Worm (Caenorhabditis elegans) whole organism, young adult: ENCODE results near the gene gcy-13.

Source experiments
- F39B2.1 ChIP-seq: fragments of 200-800 bp; sonication (Bioruptor generic); IDR thresholded peaks from 2 replicates; pipeline ENCODE4 v1.3.6; 2022; ENCODE audit warnings: missing genetic modification reagents, missing genetic modification characterization, missing compliant biosample characterization
- Y79H2A.3 ChIP-seq: fragments of 200-800 bp; sonication (Bioruptor generic); conservative IDR thresholded peaks from 2 replicates; pipeline ENCODE4 v1.3.6; 2022; ENCODE audit warnings: missing genetic modification reagents, missing genetic modification characterization, missing compliant biosample characterization
- ama-1 ChIP-seq, 3 experiments: fragments of 150-350 bp in 1 of 3; sonication (generic microtip) in 2 of 3; optimal IDR thresholded peaks; 2 replicates each; lab custom pipeline; 2014 to 2018; ENCODE audit warnings: missing biosample characterization in 2 of 3, missing genetic modification characterization in 2 of 3, missing genetic modification reagents in 2 of 3
- cebp-1 ChIP-seq, 2 experiments: fragments of 200-800 bp in 1 of 2; sonication (Bioruptor generic) in 1 of 2; sonication (generic microtip) in 1 of 2; IDR thresholded peaks in 1 of 2; optimal IDR thresholded peaks in 1 of 2; 2 replicates each; pipeline versions ENCODE4 v1.3.6 to Lab custom; 2017 to 2022; ENCODE audit warnings: missing compliant biosample characterization in 2 of 2, missing genetic modification characterization in 2 of 2, mild to moderate bottlenecking in 1 of 2, missing genetic modification reagents in 1 of 2, moderate library complexity in 1 of 2
- chd-7 ChIP-seq: sonication (generic microtip); optimal IDR thresholded peaks from 2 replicates; lab custom pipeline; 2016; ENCODE audit warnings: mild to moderate bottlenecking, missing genetic modification characterization, moderate library complexity, missing compliant biosample characterization
- him-1 ChIP-seq: sonication (generic microtip); optimal IDR thresholded peaks from 2 replicates; lab custom pipeline; 2016; ENCODE audit warnings: missing genotype, missing genetic modification reagents, missing genetic modification characterization, missing compliant biosample characterization
- pha-4 ChIP-seq: fragments of 150-350 bp; sonication (generic microtip); optimal IDR thresholded peaks from 2 replicates; lab custom pipeline; 2014; ENCODE audit warnings: missing biosample characterization, missing genetic modification reagents, missing genetic modification characterization
- rec-8 ChIP-seq, 2 experiments: sonication (generic microtip); optimal IDR thresholded peaks; 2 replicates each; lab custom pipeline; 2016; ENCODE audit warnings: mild to moderate bottlenecking in 2 of 2, missing genetic modification characterization in 2 of 2, missing genetic modification reagents in 2 of 2, missing genotype in 2 of 2, missing biosample characterization in 1 of 2, missing compliant biosample characterization in 1 of 2, moderate library complexity in 1 of 2
- repo-1 ChIP-seq: sonication (generic microtip); optimal IDR thresholded peaks from 2 replicates; lab custom pipeline; 2017; ENCODE audit warnings: mild to moderate bottlenecking, missing genetic modification characterization, missing compliant biosample characterization
- sea-2 ChIP-seq: fragments of 200-800 bp; sonication (Bioruptor generic); IDR thresholded peaks from 2 replicates; pipeline ENCODE4 v1.3.6; 2022; ENCODE audit warnings: missing genetic modification characterization, missing compliant biosample characterization
- ztf-18 ChIP-seq: sonication (generic microtip); optimal IDR thresholded peaks from 2 replicates; lab custom pipeline; 2016; ENCODE audit warnings: missing genotype, mild to moderate bottlenecking, missing genetic modification characterization, missing compliant biosample characterization

DNA sequence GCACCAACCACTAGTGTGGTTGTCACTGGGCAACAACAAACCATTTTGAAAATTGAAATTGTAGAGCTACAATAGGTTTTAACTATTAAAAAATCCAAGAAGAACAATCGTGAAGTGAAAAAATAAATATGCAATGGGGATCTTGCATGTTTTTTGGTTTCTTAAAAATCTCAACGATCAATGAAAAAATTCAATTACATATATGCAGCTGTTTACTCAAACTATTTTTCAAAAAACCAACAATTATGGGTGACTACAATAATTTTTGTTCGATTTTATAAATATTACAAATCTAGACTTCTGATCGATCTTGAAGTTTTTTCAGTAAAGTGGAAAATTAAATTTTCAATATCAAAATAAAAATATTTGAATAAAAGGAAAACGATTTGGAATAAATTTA lies 39.2 kb upstream of the gcy-13 start, which contains the start of gene cdr-4:
- TF ChIP-seq pha-4 (tag; lab: Kevin White, UChicago) (no peak), Y79H2A.3 (GFP tag; lab: Robert Waterston, UW) (no peak), chd-7 (tag; lab: Kevin White, UChicago) (no peak), ama-1 (optimal IDR thresholded peaks at IDR 0.05; lab: Kevin White, UChicago) (no peak), ama-1 (GFP tag; optimal IDR thresholded peaks at IDR 0.05; lab: Kevin White, UChicago) (no peak), repo-1 (no peak), ztf-18 (tag; lab: Kevin White, UChicago) (no peak), him-1 (tag; lab: Kevin White, UChicago) (no peak), cebp-1 (GFP tag; IDR thresholded peaks at IDR 0.05; lab: Robert Waterston, UW) (no peak), cebp-1 (tag; optimal IDR thresholded peaks at IDR 0.05; lab: Kevin White, UChicago) (no peak), rec-8 (tag; optimal IDR thresholded peaks at IDR 0.05; lab: Kevin White, UChicago) (no peak), sea-2 (no peak), F39B2.1 (GFP tag; lab: Robert Waterston, UW) (no peak)
